Worm (Caenorhabditis elegans) whole organism, young adult: Measurements from ENCODE around the gene T27E7.4.
A peak's percentile ranks its signal among the peaks of the same experiment; 100 is the strongest.

ENCODE experiments used
- F22D6.2 ChIP-seq: sonication (generic microtip); optimal IDR thresholded peaks from 2 replicates; lab custom pipeline; 2016; ENCODE audit warnings: mild to moderate bottlenecking, missing genetic modification characterization, missing compliant biosample characterization
- Y67H2A.10 ChIP-seq: fragments of 200-800 bp; sonication (Bioruptor generic); conservative IDR thresholded peaks from 2 replicates; pipeline ENCODE4 v1.3.6; 2022; ENCODE audit warnings: missing genetic modification reagents, missing genetic modification characterization, missing compliant biosample characterization
- aptf-2 ChIP-seq: fragments of 200-800 bp; sonication (Bioruptor generic); conservative IDR thresholded peaks from 2 replicates; pipeline ENCODE4 v1.3.6; 2022; ENCODE audit warnings: missing genetic modification reagents, missing genetic modification characterization, missing compliant biosample characterization
- attf-6 ChIP-seq: fragments of 200-800 bp; sonication (Bioruptor generic); IDR thresholded peaks from 2 replicates; pipeline ENCODE4 v1.3.6; 2022; ENCODE audit warnings: missing genetic modification reagents, missing genetic modification characterization, missing compliant biosample characterization
- cebp-2 ChIP-seq: fragments of 200-800 bp; sonication (Bioruptor generic); IDR thresholded peaks from 2 replicates; pipeline ENCODE4 v1.3.6; 2022; ENCODE audit warnings: missing genetic modification characterization, missing compliant biosample characterization
- dpl-1 ChIP-seq: fragments of 150-350 bp; optimal IDR thresholded peaks from 2 replicates; lab custom pipeline; 2014; ENCODE audit warnings: missing biosample characterization, missing genetic modification reagents, missing genetic modification characterization
- hmg-1.2 ChIP-seq: fragments of 200-800 bp; sonication (Bioruptor generic); IDR thresholded peaks from 2 replicates; pipeline ENCODE4 v1.3.6; 2022; ENCODE audit warnings: missing genetic modification reagents, missing genetic modification characterization, missing compliant biosample characterization
- lin-35 ChIP-seq, 3 experiments: fragments of 150-350 bp in 2 of 3; sonication (generic microtip) in 1 of 3; optimal IDR thresholded peaks; 2 replicates each; lab custom pipeline; 2014 to 2018; ENCODE audit warnings: missing biosample characterization in 3 of 3, missing genetic modification characterization in 3 of 3, missing genetic modification reagents in 3 of 3
- lsy-27 ChIP-seq: sonication (generic microtip); optimal IDR thresholded peaks from 2 replicates; lab custom pipeline; 2017; ENCODE audit warnings: missing genetic modification characterization, mild to moderate bottlenecking, missing compliant biosample characterization, antibody characterized with exemption, missing genotype, borderline replicate concordance; ENCODE audit not compliant: insufficient read depth
- madf-8 ChIP-seq: fragments of 200-800 bp; sonication (Bioruptor generic); conservative IDR thresholded peaks from 2 replicates; pipeline ENCODE4 v1.3.6; 2022; ENCODE audit warnings: missing genetic modification reagents, missing genetic modification characterization, missing compliant biosample characterization
- nfya-2 ChIP-seq: fragments of 200-800 bp; sonication (Bioruptor generic); IDR thresholded peaks from 2 replicates; pipeline ENCODE4 v1.3.6; 2022; ENCODE audit warnings: missing genetic modification reagents, missing genetic modification characterization, missing compliant biosample characterization
- nhr-27 ChIP-seq: fragments of 200-800 bp; sonication (Bioruptor generic); optimal IDR thresholded peaks from 2 replicates; lab custom pipeline; 2018; ENCODE audit warnings: mild to moderate bottlenecking, missing genetic modification characterization, moderate library complexity, missing compliant biosample characterization
- nhr-90 ChIP-seq: sonication (generic microtip); optimal IDR thresholded peaks from 2 replicates; lab custom pipeline; 2016; ENCODE audit warnings: missing genotype, mild to moderate bottlenecking, missing genetic modification characterization, missing compliant biosample characterization
- rec-8 ChIP-seq, 2 experiments: sonication (generic microtip); optimal IDR thresholded peaks; 2 replicates each; lab custom pipeline; 2016; ENCODE audit warnings: mild to moderate bottlenecking in 2 of 2, missing genetic modification characterization in 2 of 2, missing genetic modification reagents in 2 of 2, missing genotype in 2 of 2, missing biosample characterization in 1 of 2, missing compliant biosample characterization in 1 of 2, moderate library complexity in 1 of 2
- snpc-4 ChIP-seq, 5 experiments: fragments of 150-350 bp in 1 of 5; sonication (generic microtip) in 4 of 5; optimal IDR thresholded peaks; 2 replicates each; lab custom pipeline; 2014 to 2018; ENCODE audit warnings: missing genetic modification characterization in 5 of 5, missing biosample characterization in 3 of 5, antibody characterized with exemption in 2 of 5, mild to moderate bottlenecking in 2 of 5, missing compliant biosample characterization in 2 of 5, missing genotype in 2 of 5, moderate library complexity in 2 of 5, missing genetic modification reagents in 1 of 5
- ztf-22 ChIP-seq: fragments of 200-800 bp; sonication (Bioruptor generic); optimal IDR thresholded peaks from 2 replicates; lab custom pipeline; 2018; ENCODE audit warnings: mild to moderate bottlenecking, missing genetic modification characterization, moderate library complexity, missing compliant biosample characterization

T27E7.4 gene

DNA sequence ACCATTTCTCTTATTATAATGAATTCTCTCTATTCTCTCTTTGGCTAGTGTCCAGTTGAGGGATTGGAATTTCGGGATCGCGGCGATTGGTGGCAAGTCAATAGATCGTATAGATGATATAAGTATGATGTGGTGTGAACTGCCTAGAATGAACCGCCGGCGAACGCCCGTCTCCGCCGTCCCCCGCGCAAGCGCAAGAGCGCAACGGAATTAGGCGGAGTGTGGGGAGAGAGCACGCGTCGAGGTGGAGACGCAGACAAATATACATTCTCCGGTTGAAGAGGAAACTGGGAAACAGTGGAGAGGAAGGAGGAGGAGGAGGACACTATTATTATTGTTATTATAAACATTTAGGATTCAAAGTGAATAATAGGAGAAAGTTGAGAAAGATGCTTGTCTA lies 38.4 kb downstream of the T27E7.4 start:
- TF ChIP-seq nfya-2 (GFP tag; lab: Robert Waterston, UW) (no peak), hmg-1.2 (GFP tag; lab: Robert Waterston, UW) (peak; percentile 80), aptf-2 (GFP tag; lab: Robert Waterston, UW) (no peak), rec-8 (tag; optimal IDR thresholded peaks at IDR 0.05; lab: Kevin White, UChicago) (no peak), madf-8 (GFP tag; lab: Robert Waterston, UW) (no peak), F22D6.2 (no peak), cebp-2 (GFP tag; lab: Robert Waterston, UW) (no peak)

ce11 chrIV:14495474-14495873 lies 39.4 kb downstream of the T27E7.4 start:
- TF ChIP-seq snpc-4 (GFP tag; optimal IDR thresholded peaks at IDR 0.05; lab: Kevin White, UChicago) (no peak), snpc-4 (tag; optimal IDR thresholded peaks at IDR 0.05; lab: Kevin White, UChicago) (peak in 2 of 4 experiments; percentile 40 to 61), dpl-1 (GFP tag; lab: Kevin White, UChicago) (no peak), ztf-22 (GFP tag; lab: Kevin White, UChicago) (no peak), nhr-27 (tag; lab: Kevin White, UChicago) (no peak), attf-6 (GFP tag; lab: Robert Waterston, UW) (peak; percentile 63; the same call in 1 of the 2 replicates), lin-35 (GFP tag; optimal IDR thresholded peaks at IDR 0.05; lab: Kevin White, UChicago) (no peak), lsy-27 (tag; lab: Kevin White, UChicago) (no peak), Y67H2A.10 (GFP tag; lab: Robert Waterston, UW) (no peak)

DNA sequence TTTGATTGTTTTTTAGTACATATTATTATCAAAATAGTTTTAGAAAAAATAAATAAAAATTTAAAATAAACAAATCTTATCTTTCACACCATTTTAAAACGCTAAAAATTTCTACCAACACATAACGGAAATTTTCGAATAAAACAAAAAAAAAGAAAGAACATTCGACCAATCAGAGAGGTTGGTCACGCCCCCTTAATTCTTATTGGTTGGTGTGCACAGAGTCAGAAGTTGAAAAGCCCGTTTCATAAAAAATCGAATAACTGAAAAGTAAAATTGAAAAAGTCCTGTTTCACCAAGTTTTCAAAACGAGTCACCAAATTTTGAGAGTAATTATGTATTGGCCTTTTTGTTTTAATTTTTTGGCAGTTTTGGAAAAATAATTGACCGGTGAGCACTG lies 43.7 kb downstream of the T27E7.4 start:
- TF ChIP-seq snpc-4 (GFP tag; optimal IDR thresholded peaks at IDR 0.05; lab: Kevin White, UChicago): no peak
- TF ChIP-seq snpc-4 (tag; optimal IDR thresholded peaks at IDR 0.05; lab: Kevin White, UChicago): peak in 1 of 4 experiments; percentile 10
- no peak for TF ChIP-seq nhr-90
